Fruit fly (Drosophila melanogaster) whole organism, prepupa: ENCODE measurements around the gene Vha100-4.

ENCODE experiments used
- Blimp-1 ChIP-seq: fragments of 200-800 bp; sonication (Bioruptor generic); optimal IDR thresholded peaks from 3 replicates; lab custom pipeline; 2017; ENCODE audit warnings: missing biosample characterization, missing genetic modification characterization, mild to moderate bottlenecking, moderate library complexity, missing genetic modification reagents
- CG10631 ChIP-seq: fragments of 200-800 bp; sonication (Bioruptor generic); optimal IDR thresholded peaks from 2 replicates; lab custom pipeline; 2016; ENCODE audit warnings: missing biosample characterization, missing genetic modification characterization
- CG11902 ChIP-seq: fragments of 200-800 bp; sonication (Bioruptor generic); optimal IDR thresholded peaks from 3 replicates; lab custom pipeline; 2016; ENCODE audit warnings: missing biosample characterization, missing genetic modification characterization
- CG8632 ChIP-seq: fragments of 200-800 bp; sonication (Bioruptor generic); optimal IDR thresholded peaks from 3 replicates; lab custom pipeline; 2016; ENCODE audit warnings: missing biosample characterization, missing genetic modification characterization
- OdsH ChIP-seq: fragments of 200-800 bp; sonication (Bioruptor generic); optimal IDR thresholded peaks from 3 replicates; lab custom pipeline; 2016; ENCODE audit warnings: missing biosample characterization, missing genetic modification characterization
- spab ChIP-seq: fragments of 200-800 bp; sonication (Bioruptor generic); optimal IDR thresholded peaks from 2 replicates; lab custom pipeline; 2017; ENCODE audit warnings: missing biosample characterization, mild to moderate bottlenecking, missing genetic modification characterization, missing genetic modification reagents

DNA sequence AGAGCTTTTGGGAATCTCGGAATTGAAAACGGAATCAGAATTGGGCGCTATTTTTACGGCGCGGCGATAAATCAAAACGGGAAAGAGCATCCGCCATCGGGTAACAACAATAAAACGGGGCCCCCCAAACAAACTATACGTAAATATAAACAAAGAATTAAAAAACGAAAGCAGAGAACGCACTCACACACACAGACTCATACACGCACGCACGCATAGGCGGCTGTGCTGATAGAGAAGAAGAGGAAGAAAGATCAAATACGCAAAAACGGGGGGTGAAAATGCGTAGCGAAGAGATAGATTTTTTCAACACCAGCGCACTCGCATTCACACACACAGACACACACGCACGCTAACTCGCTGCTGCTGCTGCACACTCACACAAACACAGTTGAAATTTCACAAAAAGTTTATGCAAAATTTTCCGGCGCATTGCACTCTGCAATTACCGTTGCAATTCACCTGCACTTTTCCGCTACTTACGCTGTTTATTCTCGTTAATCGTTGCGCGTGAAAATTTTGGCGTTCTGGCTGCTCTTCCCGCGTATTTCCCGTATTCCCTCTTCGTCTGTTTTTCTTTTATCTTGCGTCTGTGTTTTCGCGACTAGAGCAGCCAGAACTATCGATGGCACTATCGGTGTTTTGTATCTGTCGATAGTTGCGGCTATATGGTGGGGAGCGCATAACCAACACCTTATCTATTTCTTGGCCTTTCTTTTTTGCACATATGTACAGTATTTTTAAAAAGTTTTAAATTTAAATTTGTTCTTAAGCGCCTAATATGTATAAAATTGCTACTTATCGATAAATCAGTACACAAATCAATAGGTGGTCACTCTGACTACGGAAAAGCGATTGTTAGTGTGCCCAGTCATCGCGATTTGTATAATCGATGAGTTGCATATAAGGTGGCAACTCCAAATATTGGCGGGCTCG is 22.9 kb upstream of the Vha100-4 start, which contains the start of gene CG31122:
- TF ChIP-seq CG8632 (GFP tag; lab: Kevin White, UChicago) (no peak), CG10631 (GFP tag; lab: Kevin White, UChicago) (no peak), CG11902 (GFP tag; lab: Kevin White, UChicago) (no peak), OdsH (GFP tag; lab: Kevin White, UChicago) (no peak), Blimp-1 (no peak), spab (no peak)
